Fruit fly (Drosophila melanogaster): ENCODE measurements around the gene Doc1.

- TF ChIP-seq CG34367 (tag; optimal IDR thresholded peaks at IDR 0.05) (no peak), CG13204 (GFP tag; optimal IDR thresholded peaks at IDR 0.05) (no peak), CG8159 (tag; optimal IDR thresholded peaks at IDR 0.05) (no peak), Pif1A (GFP tag; optimal IDR thresholded peaks at IDR 0.05) (no peak), CG12605 (GFP tag; IDR thresholded peaks at IDR 0.05) (no peak), EcR (GFP tag; optimal IDR thresholded peaks at IDR 0.05) (no peak), CG17806 (tag; optimal IDR thresholded peaks at IDR 0.05) (no peak), Ets98B (GFP tag; IDR thresholded peaks at IDR 0.05) (no peak)
Measured at dm6 chr3L:9044896-9045295, 3.7 kb downstream of the Doc1 start.

Measured in whole organism, pupa.